Worm (Caenorhabditis elegans) whole organism, L1 larva: Measurements from ENCODE around the gene eng-1.

ENCODE experiments used
- F16B12.6 ChIP-seq: fragments of 150-350 bp; optimal IDR thresholded peaks from 2 replicates; lab custom pipeline; 2014; ENCODE audit warnings: missing biosample characterization, missing genetic modification characterization
- Y116A8C.19 ChIP-seq: sonication (generic microtip); optimal IDR thresholded peaks from 2 replicates; lab custom pipeline; 2016; ENCODE audit warnings: missing compliant biosample characterization, missing genetic modification characterization, borderline replicate concordance
- aha-1 ChIP-seq: fragments of 150-350 bp; optimal IDR thresholded peaks from 2 replicates; lab custom pipeline; 2014; ENCODE audit warnings: missing biosample characterization, missing genetic modification characterization
- alr-1 ChIP-seq: fragments of 200-800 bp; sonication (Bioruptor generic); optimal IDR thresholded peaks from 2 replicates; lab custom pipeline; 2018; ENCODE audit warnings: borderline replicate concordance, mild to moderate bottlenecking, missing genetic modification characterization, missing compliant biosample characterization
- ceh-63 ChIP-seq: fragments of 200-800 bp; sonication (Bioruptor generic); optimal IDR thresholded peaks from 2 replicates; lab custom pipeline; 2018; ENCODE audit warnings: mild to moderate bottlenecking, missing genetic modification characterization, missing compliant biosample characterization
- dpl-1 ChIP-seq, 3 experiments: fragments of 150-350 bp in 2 of 3; sonication (generic microtip) in 1 of 3; optimal IDR thresholded peaks; 2 replicates each; lab custom pipeline; 2014 to 2017; ENCODE audit warnings: missing biosample characterization in 3 of 3, missing genetic modification characterization in 3 of 3, missing genetic modification reagents in 3 of 3
- efl-1 ChIP-seq, 4 experiments: fragments of 150-350 bp; optimal IDR thresholded peaks in 3 of 4; peaks in 1 of 4; 1 replicate in 1 of 4; 2 replicates in 3 of 4; lab custom pipeline; 2014; ENCODE audit warnings: missing biosample characterization in 2 of 4, missing genetic modification characterization in 2 of 4, missing genetic modification reagents in 2 of 4
- egl-13 ChIP-seq: sonication (generic microtip); optimal IDR thresholded peaks from 2 replicates; lab custom pipeline; 2016; ENCODE audit warnings: missing genotype, missing genetic modification reagents, missing genetic modification characterization, missing compliant biosample characterization
- elt-2 ChIP-seq: sonication (generic microtip); optimal IDR thresholded peaks from 2 replicates; lab custom pipeline; 2016; ENCODE audit warnings: missing genetic modification characterization, mild to moderate bottlenecking, inconsistent platforms, missing compliant biosample characterization, missing genetic modification reagents
- elt-3 ChIP-seq, 6 experiments: fragments of 150-350 bp in 1 of 6; sonication (generic microtip); optimal IDR thresholded peaks; 2 replicates each; lab custom pipeline; 2017 to 2018; ENCODE audit warnings: missing biosample characterization in 6 of 6, missing genetic modification characterization in 6 of 6, inconsistent platforms in 1 of 6
- fkh-10 ChIP-seq: sonication (generic microtip); optimal IDR thresholded peaks from 2 replicates; lab custom pipeline; 2017; ENCODE audit warnings: missing biosample characterization, missing genetic modification reagents, missing genetic modification characterization
- fos-1 ChIP-seq: fragments of 150-350 bp; optimal IDR thresholded peaks from 2 replicates; lab custom pipeline; 2014; ENCODE audit warnings: missing biosample characterization, missing genetic modification characterization
- grh-1 ChIP-seq: fragments of 200-800 bp; sonication (Bioruptor generic); IDR thresholded peaks from 2 replicates; pipeline ENCODE4 v1.3.6; 2022; ENCODE audit warnings: missing genetic modification reagents, missing genetic modification characterization, missing compliant biosample characterization
- hlh-17 ChIP-seq: fragments of 200-800 bp; sonication (Bioruptor generic); optimal IDR thresholded peaks from 2 replicates; lab custom pipeline; 2018; ENCODE audit warnings: missing genetic modification characterization, mild to moderate bottlenecking, missing compliant biosample characterization, moderate library complexity, borderline replicate concordance
- hpl-2 ChIP-seq: fragments of 150-350 bp; optimal IDR thresholded peaks from 2 replicates; lab custom pipeline; 2014; ENCODE audit warnings: missing biosample characterization, missing genetic modification reagents, missing genetic modification characterization
- isw-1 ChIP-seq: fragments of 200-800 bp; sonication (Bioruptor generic); IDR thresholded peaks from 2 replicates; pipeline ENCODE4 v1.3.6; 2022; ENCODE audit warnings: missing genetic modification characterization, missing compliant biosample characterization
- jun-1 ChIP-seq: fragments of 150-350 bp; optimal IDR thresholded peaks from 2 replicates; lab custom pipeline; 2014; ENCODE audit warnings: missing biosample characterization, missing genetic modification reagents, missing genetic modification characterization
- lin-13 ChIP-seq: fragments of 150-350 bp; optimal IDR thresholded peaks from 2 replicates; lab custom pipeline; 2014; ENCODE audit warnings: missing biosample characterization, missing genetic modification reagents, missing genetic modification characterization
- lin-14 ChIP-seq: fragments of 200-800 bp; sonication (Bioruptor generic); optimal IDR thresholded peaks from 2 replicates; lab custom pipeline; 2018; ENCODE audit warnings: mild to moderate bottlenecking, missing genetic modification characterization, moderate library complexity, missing compliant biosample characterization
- lin-15B ChIP-seq: fragments of 150-350 bp; sonication (generic microtip); optimal IDR thresholded peaks from 3 replicates; lab custom pipeline; 2014; ENCODE audit warnings: missing biosample characterization, missing genetic modification characterization
- lin-35 ChIP-seq, 2 experiments: fragments of 150-350 bp; optimal IDR thresholded peaks; 2 replicates each; lab custom pipeline; 2014; ENCODE audit warnings: missing biosample characterization in 2 of 2, missing genetic modification characterization in 2 of 2, missing genetic modification reagents in 2 of 2
- lin-39 ChIP-seq: fragments of 150-350 bp; optimal IDR thresholded peaks from 2 replicates; lab custom pipeline; 2014; ENCODE audit warnings: missing biosample characterization, missing genetic modification reagents, missing genetic modification characterization
- lir-3 ChIP-seq: sonication (generic microtip); optimal IDR thresholded peaks from 2 replicates; lab custom pipeline; 2016; ENCODE audit warnings: mild to moderate bottlenecking, missing genetic modification characterization, moderate library complexity, missing compliant biosample characterization; ENCODE audit not compliant: poor library complexity
- lsy-2 ChIP-seq, 2 experiments: fragments of 150-350 bp; optimal IDR thresholded peaks; 2 replicates each; lab custom pipeline; 2014; ENCODE audit warnings: missing biosample characterization in 2 of 2, missing genetic modification characterization in 2 of 2
- mdl-1 ChIP-seq, 2 experiments: fragments of 150-350 bp; optimal IDR thresholded peaks; 2 replicates each; lab custom pipeline; 2014 to 2017; ENCODE audit warnings: missing biosample characterization in 2 of 2, missing genetic modification characterization in 2 of 2, inconsistent platforms in 1 of 2
- nhr-11 ChIP-seq: fragments of 150-350 bp; optimal IDR thresholded peaks from 2 replicates; lab custom pipeline; 2014; ENCODE audit warnings: missing biosample characterization, missing genetic modification characterization
- nhr-237 ChIP-seq: fragments of 150-350 bp; optimal IDR thresholded peaks from 2 replicates; lab custom pipeline; 2014; ENCODE audit warnings: missing biosample characterization, missing genetic modification characterization
- nhr-28 ChIP-seq: fragments of 150-350 bp; optimal IDR thresholded peaks from 2 replicates; lab custom pipeline; 2014; ENCODE audit warnings: missing biosample characterization, missing genetic modification characterization
- nhr-71 ChIP-seq: sonication (generic microtip); optimal IDR thresholded peaks from 2 replicates; lab custom pipeline; 2016; ENCODE audit warnings: mild to moderate bottlenecking, missing genetic modification characterization, moderate library complexity, missing compliant biosample characterization
- nhr-77 ChIP-seq: fragments of 150-350 bp; optimal IDR thresholded peaks from 2 replicates; lab custom pipeline; 2014; ENCODE audit warnings: missing biosample characterization, missing genetic modification characterization
- nhr-90 ChIP-seq: sonication (generic microtip); optimal IDR thresholded peaks from 2 replicates; lab custom pipeline; 2016; ENCODE audit warnings: mild to moderate bottlenecking, missing genetic modification characterization, missing compliant biosample characterization; ENCODE audit not compliant: poor library complexity
- rnt-1 ChIP-seq: sonication (generic microtip); optimal IDR thresholded peaks from 2 replicates; lab custom pipeline; 2016; ENCODE audit warnings: mild to moderate bottlenecking, missing genetic modification characterization, moderate library complexity, missing compliant biosample characterization
- snpc-4 ChIP-seq: fragments of 150-350 bp; optimal IDR thresholded peaks from 2 replicates; lab custom pipeline; 2014; ENCODE audit warnings: missing biosample characterization, missing genetic modification characterization
- snu-23 ChIP-seq: sonication (generic microtip); optimal IDR thresholded peaks from 2 replicates; lab custom pipeline; 2016; ENCODE audit warnings: missing genetic modification characterization, missing compliant biosample characterization
- tbx-2 ChIP-seq: sonication (generic microtip); optimal IDR thresholded peaks from 2 replicates; lab custom pipeline; 2016; ENCODE audit warnings: missing genetic modification characterization, missing compliant biosample characterization
- unc-130 ChIP-seq: fragments of 150-350 bp; optimal IDR thresholded peaks from 2 replicates; lab custom pipeline; 2017; ENCODE audit warnings: missing biosample characterization, missing genetic modification characterization, inconsistent platforms
- unc-30 ChIP-seq: sonication (generic microtip); optimal IDR thresholded peaks from 2 replicates; lab custom pipeline; 2017; ENCODE audit warnings: missing biosample characterization, missing genetic modification characterization
- xbp-1 ChIP-seq: sonication (generic microtip); optimal IDR thresholded peaks from 2 replicates; lab custom pipeline; 2016; ENCODE audit warnings: missing genetic modification characterization, missing compliant biosample characterization
- zip-4 ChIP-seq: fragments of 200-800 bp; sonication (Bioruptor generic); optimal IDR thresholded peaks from 2 replicates; lab custom pipeline; 2018; ENCODE audit warnings: mild to moderate bottlenecking, missing genetic modification characterization, moderate library complexity, missing compliant biosample characterization
- ztf-11 ChIP-seq, 2 experiments: sonication (generic microtip); optimal IDR thresholded peaks; 2 replicates each; lab custom pipeline; 2016 to 2017; ENCODE audit warnings: missing genetic modification characterization in 2 of 2, missing biosample characterization in 1 of 2, missing compliant biosample characterization in 1 of 2

eng-1 gene

ce11 chrIII:5855637-5856179 lies 12.6 kb downstream of the eng-1 start, which contains the start of the genes cct-6 and alh-9 (continued):
- TF ChIP-seq xbp-1 (tag; lab: Kevin White, UChicago) (peak; percentile 81), mdl-1 (tag; optimal IDR thresholded peaks at IDR 0.05; lab: Kevin White, UChicago) (peak in 1 of 2 experiments; percentile 83), hlh-17 (GFP tag; lab: Kevin White, UChicago) (no peak), nhr-11 (tag; lab: Kevin White, UChicago) (peak; percentile 8), ceh-63 (GFP tag; lab: Kevin White, UChicago) (no peak), fos-1 (tag; lab: Kevin White, UChicago) (peak; percentile 62), alr-1 (tag; lab: Kevin White, UChicago) (no peak), Y116A8C.19 (tag; lab: Kevin White, UChicago) (no peak), dpl-1 (GFP tag; optimal IDR thresholded peaks at IDR 0.05; lab: Kevin White, UChicago) (peak; percentile 95 to 98 (median 96)), zip-4 (GFP tag; lab: Kevin White, UChicago) (peak; percentile 33), aha-1 (tag; lab: Kevin White, UChicago) (no peak), F16B12.6 (tag; lab: Kevin White, UChicago) (peak; percentile 53), rnt-1 (tag; lab: Kevin White, UChicago) (peak; percentile 81), egl-13 (tag; lab: Kevin White, UChicago) (peak; percentile 42), jun-1 (tag; lab: Kevin White, UChicago) (peak; percentile 65), tbx-2 (peak; percentile 76), nhr-237 (tag; lab: Kevin White, UChicago) (peak; percentile 63), lin-13 (GFP tag; lab: Kevin White, UChicago) (peak; percentile 83), elt-3 (tag; optimal IDR thresholded peaks at IDR 0.05; lab: Kevin White, UChicago) (peak in 3 of 6 experiments; percentile 24 to 92 (median 60)), nhr-28 (tag; lab: Kevin White, UChicago) (no peak), snpc-4 (peak; percentile 51), elt-2 (peak; percentile 38), lin-35 (GFP tag; optimal IDR thresholded peaks at IDR 0.05; lab: Kevin White, UChicago) (peak; percentile 98), ztf-11 (tag; optimal IDR thresholded peaks at IDR 0.05; lab: Kevin White, UChicago) (peak in 1 of 2 experiments; percentile 8), lin-14 (GFP tag; lab: Kevin White, UChicago) (peak; percentile 79), nhr-71 (tag; lab: Kevin White, UChicago) (peak; percentile 87), hpl-2 (GFP tag; lab: Kevin White, UChicago) (no peak), snu-23 (GFP tag; lab: Kevin White, UChicago) (peak; percentile 89), fkh-10 (GFP tag; lab: Kevin White, UChicago) (peak; percentile 28), nhr-77 (tag; lab: Kevin White, UChicago) (peak; percentile 76), unc-130 (tag; lab: Kevin White, UChicago) (peak; percentile 88), lin-39 (tag; lab: Kevin White, UChicago) (peak; percentile 33), efl-1 (optimal IDR thresholded peaks at IDR 0.05; lab: Kevin White, UChicago) (peak; percentile 85 to 96), efl-1 (GFP tag; optimal IDR thresholded peaks at IDR 0.05 in 1 of 2; lab: Kevin White, UChicago) (peak; percentile 96 to 99), lin-15B (tag; lab: Kevin White, UChicago) (peak; percentile 73), unc-30 (no peak), lsy-2 (tag; optimal IDR thresholded peaks at IDR 0.05; lab: Kevin White, UChicago) (peak; percentile 86 to 95), grh-1 (GFP tag; lab: Robert Waterston, UW) (peak; percentile 56), nhr-90 (peak; percentile 65), lir-3 (tag; lab: Kevin White, UChicago) (peak; percentile 42), isw-1 (peak; percentile 81)
